Fruit fly (Drosophila melanogaster): ENCODE measurements around the gene Vha100-1.

DNA sequence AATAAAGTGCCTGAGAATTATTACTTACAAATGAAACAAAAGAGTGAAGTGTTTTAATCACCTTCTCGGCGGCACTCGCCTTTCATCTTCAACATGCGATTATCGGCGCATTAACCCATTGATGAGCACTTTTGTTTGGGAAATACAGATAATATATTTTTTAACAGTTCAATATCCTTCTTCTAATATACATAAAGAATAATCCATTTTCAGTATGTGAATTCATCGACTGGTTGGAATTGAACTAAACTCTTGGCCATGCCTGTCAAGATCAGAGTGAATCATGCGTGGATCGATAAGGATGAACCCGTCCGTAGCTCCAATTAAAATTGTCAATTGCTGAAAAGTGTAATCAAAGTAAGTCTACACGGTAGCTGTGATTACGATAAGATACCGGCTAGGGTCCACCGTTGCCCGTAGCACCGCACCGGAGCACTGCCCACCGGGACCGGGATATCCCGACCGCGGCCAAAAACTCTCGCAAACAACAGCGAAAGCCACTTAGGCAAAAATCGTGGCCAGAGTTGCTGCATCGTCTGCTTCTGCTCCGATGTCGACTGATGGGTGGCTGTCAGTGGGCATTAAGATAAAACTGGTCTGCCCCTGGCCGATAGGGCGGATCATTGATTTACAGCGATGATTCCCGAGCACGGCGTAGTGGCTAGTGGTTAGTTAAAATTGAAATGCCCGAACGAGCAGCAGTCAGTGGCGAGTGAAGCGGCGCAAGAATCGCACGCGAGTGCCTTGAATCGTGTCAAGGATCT, 34.1 kb downstream of the Vha100-1 start, which contains the start of gene CG11898:
- TF ChIP-seq CG6854 (GFP tag; optimal IDR thresholded peaks at IDR 0.05), result no peak
- TF ChIP-seq CG11294 (GFP tag; IDR thresholded peaks at IDR 0.05), result no peak
- no peak for TF ChIP-seq CG32006 (GFP tag; optimal IDR thresholded peaks at IDR 0.05)
- TF ChIP-seq Ets21C (GFP tag; optimal IDR thresholded peaks at IDR 0.05), result peak; percentile 28
- no peak for TF ChIP-seq CG6276 (GFP tag; optimal IDR thresholded peaks at IDR 0.05)
- TF ChIP-seq CG8319 (GFP tag; optimal IDR thresholded peaks at IDR 0.05), result no peak
- no peak for TF ChIP-seq CG6808 (GFP tag; optimal IDR thresholded peaks at IDR 0.05)
- no peak for TF ChIP-seq CG3032 (tag; optimal IDR thresholded peaks at IDR 0.05)
- no peak for TF ChIP-seq CG9139 (GFP tag; optimal IDR thresholded peaks at IDR 0.05)
- no peak for TF ChIP-seq CG16779 (tag; optimal IDR thresholded peaks at IDR 0.05)
- no peak for TF ChIP-seq CG10669 (GFP tag; optimal IDR thresholded peaks at IDR 0.05)
- TF ChIP-seq Eip93F (GFP tag; optimal IDR thresholded peaks at IDR 0.05), result peak; percentile 42
- TF ChIP-seq fd85E (GFP tag; optimal IDR thresholded peaks at IDR 0.05), result no peak
- peak; percentile 62 for TF ChIP-seq Met (GFP tag; optimal IDR thresholded peaks at IDR 0.05)

Measured in whole organism, prepupa.